Fruit fly (Drosophila melanogaster) whole organism, embryonic: ENCODE measurements around the gene CG11737.
A peak's percentile ranks its signal among the peaks of the same experiment; 100 is the strongest.

Source experiments
- CG10654 ChIP-seq: fragments of 200-800 bp; sonication (Bioruptor generic); optimal IDR thresholded peaks from 2 replicates; lab custom pipeline; 2016; ENCODE audit warnings: missing biosample characterization, missing genetic modification characterization
- CG13424 ChIP-seq: fragments of 200-800 bp; sonication (Bioruptor generic); optimal IDR thresholded peaks from 2 replicates; lab custom pipeline; 2019; ENCODE audit warnings: missing biosample characterization, mild to moderate bottlenecking, missing genetic modification characterization, moderate library complexity
- CG13624 ChIP-seq: fragments of 200-800 bp; sonication (Bioruptor generic); optimal IDR thresholded peaks from 2 replicates; lab custom pipeline; 2016; ENCODE audit warnings: missing biosample characterization, missing genetic modification characterization
- CG13775 ChIP-seq: fragments of 200-800 bp; sonication (Bioruptor generic); optimal IDR thresholded peaks from 3 replicates; lab custom pipeline; 2017; ENCODE audit warnings: missing biosample characterization, mild to moderate bottlenecking, missing genetic modification characterization
- CG15269 ChIP-seq: fragments of 200-800 bp; sonication (Bioruptor generic); optimal IDR thresholded peaks from 2 replicates; lab custom pipeline; 2018; ENCODE audit warnings: missing biosample characterization, mild to moderate bottlenecking, missing genetic modification characterization, moderate library complexity
- CG15696 ChIP-seq: fragments of 200-800 bp; sonication (Bioruptor generic); optimal IDR thresholded peaks from 2 replicates; lab custom pipeline; 2019; ENCODE audit warnings: missing biosample characterization, mild to moderate bottlenecking, missing genetic modification characterization, moderate library complexity
- CG1602 ChIP-seq: fragments of 200-800 bp; sonication (Bioruptor generic); optimal IDR thresholded peaks from 3 replicates; lab custom pipeline; 2016; ENCODE audit warnings: missing biosample characterization, missing genetic modification characterization
- CG17186 ChIP-seq: fragments of 200-800 bp; sonication (Bioruptor generic); optimal IDR thresholded peaks from 3 replicates; lab custom pipeline; 2017; ENCODE audit warnings: missing biosample characterization, missing genetic modification reagents, missing genetic modification characterization
- CG17829 ChIP-seq: fragments of 200-800 bp; optimal IDR thresholded peaks from 2 replicates; lab custom pipeline; 2019; ENCODE audit warnings: missing biosample characterization, mild to moderate bottlenecking, missing genetic modification characterization, moderate library complexity
- CG18764 ChIP-seq: fragments of 200-800 bp; sonication (Bioruptor generic); optimal IDR thresholded peaks from 3 replicates; lab custom pipeline; 2016; ENCODE audit warnings: missing biosample characterization, missing genetic modification characterization
- CG2116 ChIP-seq: fragments of 200-800 bp; sonication (Bioruptor generic); optimal IDR thresholded peaks from 3 replicates; lab custom pipeline; 2018; ENCODE audit warnings: missing biosample characterization, mild to moderate bottlenecking, missing genetic modification characterization
- CG2712 ChIP-seq: fragments of 200-800 bp; optimal IDR thresholded peaks from 3 replicates; lab custom pipeline; 2019; ENCODE audit warnings: missing biosample characterization, mild to moderate bottlenecking, missing genetic modification characterization, moderate library complexity
- CG30020 ChIP-seq: fragments of 200-800 bp; optimal IDR thresholded peaks from 2 replicates; lab custom pipeline; 2019; ENCODE audit warnings: missing biosample characterization, mild to moderate bottlenecking, missing genetic modification characterization, moderate library complexity
- CG32532 ChIP-seq: fragments of 200-800 bp; sonication (Bioruptor generic); IDR thresholded peaks from 2 replicates; pipeline ENCODE4 v1.3.6; 2022; ENCODE audit warnings: missing biosample characterization, missing genetic modification characterization
- CG8290 ChIP-seq, 3 experiments: fragments of 200-800 bp; sonication (Bioruptor generic); optimal IDR thresholded peaks; 2 replicates each; lab custom pipeline; 2016 to 2019; ENCODE audit warnings: missing biosample characterization in 3 of 3, missing genetic modification characterization in 3 of 3, mild to moderate bottlenecking in 2 of 3, moderate library complexity in 1 of 3
- CG8388 ChIP-seq: fragments of 200-800 bp; sonication (Bioruptor generic); optimal IDR thresholded peaks from 2 replicates; lab custom pipeline; 2019; ENCODE audit warnings: missing biosample characterization, mild to moderate bottlenecking, missing genetic modification characterization, moderate library complexity
- CG8478 ChIP-seq: fragments of >200 bp; optimal IDR thresholded peaks from 2 replicates; lab custom pipeline; 2018
- CoRest ChIP-seq: fragments of 200-800 bp; sonication (Bioruptor generic); optimal IDR thresholded peaks from 3 replicates; lab custom pipeline; 2018; ENCODE audit warnings: missing biosample characterization, mild to moderate bottlenecking, missing genetic modification characterization, moderate library complexity
- E2f2 ChIP-seq: fragments of 200-800 bp; sonication (Bioruptor generic); IDR thresholded peaks from 2 replicates; pipeline ENCODE4 v1.3.6; 2022; ENCODE audit warnings: missing biosample characterization, missing genetic modification characterization
- Elba2 ChIP-seq: fragments of 200-800 bp; sonication (Bioruptor generic); optimal IDR thresholded peaks from 3 replicates; lab custom pipeline; 2016; ENCODE audit warnings: missing biosample characterization, missing genetic modification characterization
- Gug ChIP-seq: fragments of 200-800 bp; sonication (Bioruptor generic); IDR thresholded peaks from 4 replicates; pipeline ENCODE4 v1.3.6; 2022; ENCODE audit warnings: missing biosample characterization, missing genetic modification characterization
- Hsf ChIP-seq: fragments of 200-800 bp; sonication (Bioruptor generic); optimal IDR thresholded peaks from 3 replicates; lab custom pipeline; 2016; ENCODE audit warnings: missing biosample characterization, missing genetic modification characterization
- Max ChIP-seq: fragments of 200-800 bp; sonication (Bioruptor generic); optimal IDR thresholded peaks from 2 replicates; lab custom pipeline; 2016; ENCODE audit warnings: missing biosample characterization, mild to moderate bottlenecking, missing genetic modification characterization
- Ptx1 ChIP-seq: fragments of 200-800 bp; sonication (Bioruptor generic); IDR thresholded peaks from 2 replicates; pipeline ENCODE4 v1.3.6; 2022; ENCODE audit warnings: missing biosample characterization, missing genetic modification characterization
- Scr ChIP-seq: fragments of 200-800 bp; sonication (Bioruptor generic); IDR thresholded peaks from 2 replicates; pipeline ENCODE4 v1.3.6; 2022; ENCODE audit warnings: missing biosample characterization, missing genetic modification characterization; ENCODE audit not compliant: partially characterized antibody
- Sin3A ChIP-seq: fragments of >200 bp; optimal IDR thresholded peaks from 2 replicates; lab custom pipeline; 2018
- chif ChIP-seq, 2 experiments: fragments of 200-800 bp; sonication (Bioruptor generic); optimal IDR thresholded peaks; 3 replicates each; lab custom pipeline; 2016; ENCODE audit warnings: missing biosample characterization in 2 of 2, missing genetic modification characterization in 2 of 2
- chinmo ChIP-seq: fragments of 200-800 bp; sonication (Bioruptor generic); IDR thresholded peaks from 4 replicates; pipeline ENCODE4 v1.3.6; 2022; ENCODE audit warnings: missing biosample characterization, missing genetic modification characterization; ENCODE audit not compliant: partially characterized antibody
- chn ChIP-seq: fragments of 200-800 bp; sonication (Bioruptor generic); optimal IDR thresholded peaks from 2 replicates; lab custom pipeline; 2016; ENCODE audit warnings: missing biosample characterization, missing genetic modification characterization
- crc ChIP-seq: fragments of 200-800 bp; sonication (Bioruptor generic); optimal IDR thresholded peaks from 2 replicates; lab custom pipeline; 2016; ENCODE audit warnings: missing biosample characterization, missing genetic modification characterization
- dpn ChIP-seq, 2 experiments: fragments of 200-800 bp; sonication (Bioruptor generic); optimal IDR thresholded peaks; 3 replicates each; lab custom pipeline; 2016; ENCODE audit warnings: missing biosample characterization in 2 of 2, missing genetic modification characterization in 2 of 2
- dysf ChIP-seq: fragments of 200-800 bp; sonication (Bioruptor generic); IDR thresholded peaks from 3 replicates; pipeline ENCODE4 v1.3.6; 2022; ENCODE audit warnings: missing biosample characterization, missing genetic modification characterization
- emc ChIP-seq: fragments of 200-800 bp; sonication (Bioruptor generic); optimal IDR thresholded peaks from 2 replicates; lab custom pipeline; 2016; ENCODE audit warnings: missing biosample characterization, missing genetic modification characterization
- gfzf ChIP-seq: fragments of 200-800 bp; sonication (Bioruptor generic); optimal IDR thresholded peaks from 2 replicates; lab custom pipeline; 2016; ENCODE audit warnings: missing biosample characterization, mild to moderate bottlenecking, missing genetic modification characterization, moderate library complexity
- gro ChIP-seq: fragments of 200-800 bp; sonication (Bioruptor generic); optimal IDR thresholded peaks from 2 replicates; lab custom pipeline; 2016; ENCODE audit warnings: missing biosample characterization, missing genetic modification characterization
- hkb ChIP-seq, 2 experiments: fragments of 200-800 bp in 1 of 2; fragments of >200 bp in 1 of 2; sonication (Bioruptor generic) in 1 of 2; IDR thresholded peaks in 1 of 2; optimal IDR thresholded peaks in 1 of 2; 2 replicates each; pipeline versions ENCODE4 v1.3.6 to Lab custom; 2017 to 2022; ENCODE audit warnings: missing biosample characterization in 1 of 2, missing genetic modification characterization in 1 of 2
- kay ChIP-seq: fragments of 200-800 bp; sonication (Bioruptor generic); optimal IDR thresholded peaks from 2 replicates; lab custom pipeline; 2016; ENCODE audit warnings: missing biosample characterization, missing genetic modification characterization
- knrl ChIP-seq: fragments of 200-800 bp; sonication (Bioruptor generic); IDR thresholded peaks from 3 replicates; pipeline ENCODE4 v1.3.6; 2022; ENCODE audit warnings: missing biosample characterization, missing genetic modification characterization; ENCODE audit not compliant: partially characterized antibody
- lilli ChIP-seq: fragments of 200-800 bp; sonication (Bioruptor generic); optimal IDR thresholded peaks from 3 replicates; lab custom pipeline; 2016; ENCODE audit warnings: missing biosample characterization, missing genetic modification characterization
- mam ChIP-seq: fragments of 200-800 bp; sonication (Bioruptor generic); optimal IDR thresholded peaks from 3 replicates; lab custom pipeline; 2016; ENCODE audit warnings: missing biosample characterization, missing genetic modification characterization
- nmo ChIP-seq: fragments of 200-800 bp; sonication (Bioruptor generic); optimal IDR thresholded peaks from 2 replicates; lab custom pipeline; 2018; ENCODE audit warnings: missing biosample characterization, mild to moderate bottlenecking, missing genetic modification characterization, moderate library complexity
- pfk ChIP-seq: fragments of 200-800 bp; sonication (Bioruptor generic); optimal IDR thresholded peaks from 2 replicates; lab custom pipeline; 2018; ENCODE audit warnings: missing biosample characterization, mild to moderate bottlenecking, missing genetic modification characterization, moderate library complexity
- pho ChIP-seq: fragments of 200-800 bp; sonication (Bioruptor generic); optimal IDR thresholded peaks from 2 replicates; lab custom pipeline; 2016; ENCODE audit warnings: missing biosample characterization, missing genetic modification characterization
- prd ChIP-seq, 3 experiments: fragments of >200 bp in 2 of 3; fragments of 200-800 bp in 1 of 3; sonication (Bioruptor generic) in 1 of 3; optimal IDR thresholded peaks in 2 of 3; IDR thresholded peaks in 1 of 3; 2 replicates in 2 of 3; 3 replicates in 1 of 3; pipeline versions ENCODE4 v1.3.6 to Lab custom; 2017 to 2022; ENCODE audit warnings: missing biosample characterization in 1 of 3, missing genetic modification characterization in 1 of 3
- pzg ChIP-seq: fragments of 200-800 bp; sonication (Bioruptor generic); optimal IDR thresholded peaks from 3 replicates; lab custom pipeline; 2018; ENCODE audit warnings: missing biosample characterization, mild to moderate bottlenecking, missing genetic modification characterization, moderate library complexity
- tin ChIP-seq: fragments of 200-800 bp; sonication (Bioruptor generic); optimal IDR thresholded peaks from 3 replicates; lab custom pipeline; 2016; ENCODE audit warnings: missing biosample characterization, missing genetic modification characterization
- trem ChIP-seq: fragments of 200-800 bp; optimal IDR thresholded peaks from 3 replicates; lab custom pipeline; 2019; ENCODE audit warnings: missing biosample characterization, mild to moderate bottlenecking, missing genetic modification characterization, moderate library complexity
- zfh1 ChIP-seq: fragments of 200-800 bp; sonication (Bioruptor generic); IDR thresholded peaks from 3 replicates; pipeline ENCODE4 v1.3.6; 2022; ENCODE audit warnings: missing biosample characterization, missing genetic modification characterization
- zfh2 ChIP-seq: fragments of 200-800 bp; sonication (Bioruptor generic); optimal IDR thresholded peaks from 2 replicates; lab custom pipeline; 2016; ENCODE audit warnings: missing biosample characterization, missing genetic modification characterization

The CG11737 gene

DNA sequence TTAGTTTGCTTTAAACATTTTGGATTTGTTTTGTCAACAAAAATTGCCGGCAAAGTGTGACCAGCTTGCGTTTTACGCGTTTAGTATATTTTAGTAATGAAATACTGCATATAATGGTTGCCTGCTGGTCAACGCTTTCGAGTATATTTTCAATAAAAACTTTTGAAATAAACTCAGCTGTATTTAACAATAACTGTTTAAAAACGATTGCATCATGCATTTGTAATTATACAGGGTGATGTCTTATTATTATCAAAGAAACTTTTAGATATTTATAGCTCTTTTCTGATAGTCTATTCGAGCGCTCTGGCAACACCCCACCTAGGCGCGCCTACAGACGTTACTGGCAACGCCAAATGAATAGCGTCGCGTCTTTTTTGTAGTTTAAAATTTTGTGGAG lies 46.1 kb downstream of the CG11737 start, which contains the start of gene Cenp-C (continued):
- TF ChIP-seq Sin3A, result peak; percentile 84
- TF ChIP-seq zfh2 (GFP tag; lab: Kevin White, UChicago), result peak; percentile 36
- TF ChIP-seq chn (GFP tag; lab: Kevin White, UChicago), result peak; percentile 24
- TF ChIP-seq pzg (GFP tag; lab: Kevin White, UChicago), result peak; percentile 66
- TF ChIP-seq gfzf, result peak; percentile 80
- TF ChIP-seq prd (optimal IDR thresholded peaks at IDR 0.05; lab: Kevin White, UChicago), result no peak
- TF ChIP-seq prd (GFP tag; IDR thresholded peaks at IDR 0.05; lab: Robert Waterston, UW), result peak; percentile 47; the same call in 2 of the 3 replicates
- TF ChIP-seq Scr (GFP tag; lab: Robert Waterston, UW), result peak; percentile 49; the same call in 1 of the 2 replicates
- peak; percentile 56 for TF ChIP-seq CoRest
- peak; percentile 64 for TF ChIP-seq lilli (GFP tag; lab: Kevin White, UChicago)
- TF ChIP-seq knrl (GFP tag; lab: Robert Waterston, UW), result peak; percentile 56
- peak; percentile 32 for TF ChIP-seq CG13424 (tag; lab: Kevin White, UChicago)
- TF ChIP-seq CG10654, result peak; percentile 22
- peak; percentile 18; the same call in 2 of the 4 replicates for TF ChIP-seq Gug (GFP tag; lab: Robert Waterston, UW)
- TF ChIP-seq CG1602 (GFP tag; lab: Kevin White, UChicago), result peak; percentile 12
- no peak for TF ChIP-seq CG15269 (tag; lab: Kevin White, UChicago)
- peak; percentile 83 for TF ChIP-seq E2f2 (GFP tag; lab: Robert Waterston, UW)
- TF ChIP-seq CG17829 (tag; lab: Kevin White, UChicago), result peak; percentile 51
- 0 out of 3 replicates have a peak, but pooled peaks have one; percentile 25 for TF ChIP-seq zfh1
- TF ChIP-seq mam (GFP tag; lab: Kevin White, UChicago), result peak; percentile 64
- peak; percentile 29 for TF ChIP-seq Hsf (GFP tag; lab: Kevin White, UChicago)
- TF ChIP-seq Max (GFP tag; lab: Kevin White, UChicago), result peak; percentile 36
- TF ChIP-seq CG18764, result no peak
- peak; percentile 72 for TF ChIP-seq Elba2 (GFP tag; lab: Kevin White, UChicago)
- TF ChIP-seq CG13624 (GFP tag; lab: Kevin White, UChicago), result peak; percentile 36
- peak; percentile 25 for TF ChIP-seq CG30020 (tag; lab: Kevin White, UChicago)
- TF ChIP-seq pfk, result no peak
- TF ChIP-seq emc, result no peak
- no peak for TF ChIP-seq CG8478 (lab: Kevin White, UChicago)
- TF ChIP-seq CG2116 (GFP tag; lab: Kevin White, UChicago), result peak; percentile 41
- TF ChIP-seq pho (GFP tag; lab: Kevin White, UChicago), result peak; percentile 35
- peak; percentile 37 for TF ChIP-seq CG13775
- peak; percentile 68 for TF ChIP-seq nmo (GFP tag; lab: Kevin White, UChicago)
- peak; percentile 72 for TF ChIP-seq trem (tag; lab: Kevin White, UChicago)
- peak; percentile 25 for TF ChIP-seq CG17186 (GFP tag; lab: Kevin White, UChicago)
- no peak for TF ChIP-seq kay (GFP tag; lab: Kevin White, UChicago)
- TF ChIP-seq chinmo (GFP tag; lab: Robert Waterston, UW), result no peak
- no peak for TF ChIP-seq CG8290 (GFP tag; optimal IDR thresholded peaks at IDR 0.05; lab: Kevin White, UChicago)
- no peak for TF ChIP-seq CG8290 (tag; optimal IDR thresholded peaks at IDR 0.05; lab: Kevin White, UChicago)
- TF ChIP-seq tin (GFP tag; lab: Kevin White, UChicago), result peak; percentile 33
- peak; percentile 14 to 30 for TF ChIP-seq dpn (GFP tag; optimal IDR thresholded peaks at IDR 0.05; lab: Kevin White, UChicago)
- TF ChIP-seq chif (GFP tag; optimal IDR thresholded peaks at IDR 0.05; lab: Kevin White, UChicago), result peak in 1 of 2 experiments; percentile 23
- TF ChIP-seq gro, result peak; percentile 53
- peak; percentile 40 for TF ChIP-seq CG2712 (tag; lab: Kevin White, UChicago)
- peak; percentile 28 for TF ChIP-seq CG15696 (tag; lab: Kevin White, UChicago)
- TF ChIP-seq Ptx1, result peak; percentile 30; the same call in 1 of the 2 replicates
- TF ChIP-seq CG8388 (GFP tag; lab: Kevin White, UChicago), result no peak
- peak; percentile 23 for TF ChIP-seq crc
- TF ChIP-seq dysf (GFP tag; lab: Robert Waterston, UW), result peak; percentile 37; the same call in 1 of the 3 replicates
- peak; percentile 46 for TF ChIP-seq CG32532
- peak; percentile 69 for TF ChIP-seq hkb (optimal IDR thresholded peaks at IDR 0.05; lab: Kevin White, UChicago)
- TF ChIP-seq hkb (GFP tag; IDR thresholded peaks at IDR 0.05; lab: Robert Waterston, UW), result no peak
